Fruit fly (Drosophila melanogaster) whole organism, embryonic: ENCODE measurements around the gene CG33284.

ENCODE experiments used
- Blimp-1 ChIP-seq: fragments of 200-800 bp; sonication (Bioruptor generic); optimal IDR thresholded peaks from 3 replicates; lab custom pipeline; 2018; ENCODE audit warnings: missing biosample characterization, missing genetic modification characterization, mild to moderate bottlenecking, moderate library complexity, missing genetic modification reagents
- CG14441 ChIP-seq: fragments of 200-800 bp; sonication (Bioruptor generic); IDR thresholded peaks from 2 replicates; pipeline ENCODE4 v1.3.6; 2022; ENCODE audit warnings: missing biosample characterization, missing genetic modification characterization
- CG17612 ChIP-seq: fragments of 200-800 bp; sonication (Bioruptor generic); IDR thresholded peaks from 2 replicates; pipeline ENCODE4 v1.3.6; 2022; ENCODE audit warnings: missing biosample characterization, missing genetic modification characterization
- CG4820 ChIP-seq: fragments of 200-800 bp; sonication (Bioruptor generic); optimal IDR thresholded peaks from 3 replicates; lab custom pipeline; 2016; ENCODE audit warnings: missing biosample characterization, missing genetic modification characterization
- Hsf ChIP-seq: fragments of 200-800 bp; sonication (Bioruptor generic); optimal IDR thresholded peaks from 3 replicates; lab custom pipeline; 2016; ENCODE audit warnings: missing biosample characterization, missing genetic modification characterization
- PHDP ChIP-seq: fragments of 200-800 bp; sonication (Bioruptor generic); optimal IDR thresholded peaks from 3 replicates; lab custom pipeline; 2018; ENCODE audit warnings: missing biosample characterization, mild to moderate bottlenecking, missing genetic modification characterization, moderate library complexity
- corto ChIP-seq: fragments of 200-800 bp; sonication (Bioruptor generic); optimal IDR thresholded peaks from 2 replicates; lab custom pipeline; 2016; ENCODE audit warnings: missing biosample characterization, mild to moderate bottlenecking, missing genetic modification characterization, moderate library complexity
- insv ChIP-seq, 2 experiments: fragments of 200-800 bp; sonication (Bioruptor generic); optimal IDR thresholded peaks; 3 replicates each; lab custom pipeline; 2016 to 2018; ENCODE audit warnings: missing biosample characterization in 2 of 2, missing genetic modification characterization in 2 of 2
- kni ChIP-seq: fragments of 200-800 bp; sonication (Bioruptor generic); optimal IDR thresholded peaks from 3 replicates; lab custom pipeline; 2017; ENCODE audit warnings: mild to moderate bottlenecking, missing biosample characterization, missing genetic modification reagents, missing genetic modification characterization
- knrl ChIP-seq: fragments of 200-800 bp; sonication (Bioruptor generic); IDR thresholded peaks from 3 replicates; pipeline ENCODE4 v1.3.6; 2022; ENCODE audit warnings: missing biosample characterization, missing genetic modification characterization; ENCODE audit not compliant: partially characterized antibody
- lmd ChIP-seq: fragments of 200-800 bp; sonication (Bioruptor generic); IDR thresholded peaks from 2 replicates; pipeline ENCODE4 v1.3.6; 2022; ENCODE audit warnings: missing biosample characterization, missing genetic modification characterization
- vnd ChIP-seq: fragments of 200-800 bp; sonication (Bioruptor generic); IDR thresholded peaks from 3 replicates; pipeline ENCODE4 v1.3.6; 2022; ENCODE audit warnings: missing biosample characterization, missing genetic modification characterization; ENCODE audit not compliant: partially characterized antibody
- yki ChIP-seq: fragments of >200 bp; optimal IDR thresholded peaks from 3 replicates; lab custom pipeline; 2018

DNA sequence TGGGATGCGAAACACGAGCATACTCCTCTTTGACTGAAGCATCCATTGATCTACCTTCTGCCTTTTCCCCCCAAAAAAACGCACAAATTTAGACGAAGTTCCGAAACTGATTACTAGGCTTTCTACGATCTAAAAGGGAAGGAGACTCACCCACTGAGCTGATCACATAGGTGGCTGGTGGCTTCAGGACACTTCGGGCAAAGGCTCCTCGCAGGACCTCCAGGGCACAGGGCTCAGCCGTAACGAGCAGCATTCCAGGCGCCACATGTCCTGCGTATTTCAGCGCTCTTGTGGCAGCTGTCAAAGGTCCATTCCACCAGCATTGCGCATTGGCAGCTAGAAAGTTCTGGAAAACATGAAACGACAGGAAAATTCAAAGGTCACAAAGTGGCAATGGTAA is 34.7 kb upstream of the CG33284 start, which contains the start of gene CG33285:
- TF ChIP-seq yki = no peak
- TF ChIP-seq Blimp-1 (GFP tag; lab: Kevin White, UChicago) = no peak
- no peak for TF ChIP-seq knrl (GFP tag; lab: Robert Waterston, UW)
- TF ChIP-seq insv (GFP tag; optimal IDR thresholded peaks at IDR 0.05; lab: Kevin White, UChicago) = no peak
- no peak for TF ChIP-seq CG17612 (GFP tag; lab: Robert Waterston, UW)
- TF ChIP-seq CG14441 (GFP tag; lab: Robert Waterston, UW) = no peak
- TF ChIP-seq vnd (GFP tag; lab: Robert Waterston, UW) = no peak
- TF ChIP-seq lmd (GFP tag; lab: Robert Waterston, UW) = no peak
- TF ChIP-seq corto (GFP tag; lab: Kevin White, UChicago) = no peak
- TF ChIP-seq CG4820 (GFP tag; lab: Kevin White, UChicago) = no peak
- no peak for TF ChIP-seq Hsf (GFP tag; lab: Kevin White, UChicago)
- TF ChIP-seq PHDP (tag; lab: Kevin White, UChicago) = no peak
- TF ChIP-seq kni (GFP tag; lab: Kevin White, UChicago) = no peak
